Fruit fly (Drosophila melanogaster) whole organism, embryonic: ENCODE results near the gene RSG7.

Experiments
- CG14050 ChIP-seq: fragments of 200-800 bp; sonication (Bioruptor generic); IDR thresholded peaks from 3 replicates; pipeline ENCODE4 v1.3.6; 2022; ENCODE audit warnings: missing biosample characterization, missing genetic modification characterization
- CG6854 ChIP-seq: fragments of 200-800 bp; sonication (Bioruptor generic); optimal IDR thresholded peaks from 3 replicates; lab custom pipeline; 2017; ENCODE audit warnings: missing biosample characterization, mild to moderate bottlenecking, missing genetic modification characterization
- CG9817 ChIP-seq: fragments of 200-800 bp; sonication (Bioruptor generic); optimal IDR thresholded peaks from 2 replicates; lab custom pipeline; 2018; ENCODE audit warnings: missing biosample characterization, mild to moderate bottlenecking, missing genetic modification characterization, moderate library complexity
- CG9932 ChIP-seq: fragments of 200-800 bp; sonication (Bioruptor generic); IDR thresholded peaks from 2 replicates; pipeline ENCODE4 v1.3.6; 2022; ENCODE audit warnings: missing biosample characterization, missing genetic modification characterization
- D ChIP-seq, 2 experiments: fragments of 200-800 bp in 1 of 2; fragments of >200 bp in 1 of 2; sonication (Bioruptor generic) in 1 of 2; optimal IDR thresholded peaks; 2 replicates in 1 of 2; 3 replicates in 1 of 2; lab custom pipeline; 2017; ENCODE audit warnings: mild to moderate bottlenecking in 1 of 2, missing biosample characterization in 1 of 2, missing genetic modification characterization in 1 of 2, missing genetic modification reagents in 1 of 2
- Fer1 ChIP-seq: fragments of 200-800 bp; sonication (Bioruptor generic); optimal IDR thresholded peaks from 2 replicates; lab custom pipeline; 2017; ENCODE audit warnings: missing biosample characterization, mild to moderate bottlenecking, missing genetic modification characterization
- Hr51 ChIP-seq, 2 experiments: fragments of 200-800 bp; sonication (Bioruptor generic); optimal IDR thresholded peaks; 2 replicates in 1 of 2; 3 replicates in 1 of 2; lab custom pipeline; 2016 to 2018; ENCODE audit warnings: missing biosample characterization in 2 of 2, missing genetic modification characterization in 2 of 2, mild to moderate bottlenecking in 1 of 2, moderate library complexity in 1 of 2
- inv ChIP-seq: fragments of 200-800 bp; sonication (Bioruptor generic); IDR thresholded peaks from 2 replicates; pipeline ENCODE4 v1.3.6; 2022; ENCODE audit warnings: missing biosample characterization, missing genetic modification characterization; ENCODE audit not compliant: partially characterized antibody
- sens-2 ChIP-seq: fragments of 200-800 bp; sonication (Bioruptor generic); IDR thresholded peaks from 2 replicates; pipeline ENCODE4 v1.3.6; 2022; ENCODE audit warnings: missing biosample characterization, missing genetic modification characterization
- wor ChIP-seq: fragments of 200-800 bp; sonication (Bioruptor generic); IDR thresholded peaks from 2 replicates; pipeline ENCODE4 v1.3.6; 2022; ENCODE audit warnings: missing biosample characterization, missing genetic modification characterization

dm6 chrX:16837588-16838178, 6.5 kb downstream of the RSG7 start:
- TF ChIP-seq CG6854: no peak
- TF ChIP-seq CG9932: no peak
- no peak for TF ChIP-seq CG9817 (tag; lab: Kevin White, UChicago)
- no peak for TF ChIP-seq sens-2 (GFP tag; lab: Robert Waterston, UW)
- TF ChIP-seq Hr51 (GFP tag; optimal IDR thresholded peaks at IDR 0.05; lab: Kevin White, UChicago): no peak
- no peak for TF ChIP-seq CG14050
- no peak for TF ChIP-seq Fer1 (GFP tag; lab: Kevin White, UChicago)
- no peak for TF ChIP-seq wor (GFP tag; lab: Robert Waterston, UW)
- peak; percentile 16; the same call in 1 of the 2 replicates for TF ChIP-seq inv
- no peak for TF ChIP-seq D (optimal IDR thresholded peaks at IDR 0.05; lab: Kevin White, UChicago)
- no peak for TF ChIP-seq D (GFP tag; optimal IDR thresholded peaks at IDR 0.05; lab: Kevin White, UChicago)
